Fruit fly (Drosophila melanogaster) ovary, adult (tissue): Measurements from ENCODE around the gene CG15414.
A peak's percentile ranks its signal among the peaks of the same experiment; 100 is the strongest.

Experiments used
- CG17801 ChIP-seq: fragments of 200-800 bp; optimal IDR thresholded peaks from 2 replicates; lab custom pipeline; 2019; ENCODE audit warnings: missing biosample characterization, mild to moderate bottlenecking, missing genetic modification characterization, moderate library complexity; ENCODE audit not compliant: partially characterized antibody

CG15414 gene

DNA sequence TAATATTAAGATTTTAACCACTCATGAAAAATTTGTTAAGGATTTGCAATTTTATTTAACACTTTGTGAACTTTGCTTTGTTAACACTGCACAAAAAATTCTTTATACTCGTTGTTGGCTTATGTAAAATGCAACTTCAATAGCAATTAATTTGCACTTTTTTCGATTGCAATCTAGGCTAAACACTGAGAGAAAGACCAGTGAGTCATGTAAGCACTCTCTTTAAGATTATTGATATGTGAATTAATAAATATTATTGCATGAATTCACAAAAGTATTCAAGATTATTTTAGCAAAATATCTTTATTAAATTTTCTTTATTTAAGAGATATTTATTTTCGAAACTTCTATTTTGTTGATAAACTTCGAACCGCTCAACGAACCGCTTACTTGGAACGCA, 15.9 kb upstream of the CG15414 start:
- TF ChIP-seq CG17801 (GFP tag; lab: Kevin White, UChicago) = no peak

DNA sequence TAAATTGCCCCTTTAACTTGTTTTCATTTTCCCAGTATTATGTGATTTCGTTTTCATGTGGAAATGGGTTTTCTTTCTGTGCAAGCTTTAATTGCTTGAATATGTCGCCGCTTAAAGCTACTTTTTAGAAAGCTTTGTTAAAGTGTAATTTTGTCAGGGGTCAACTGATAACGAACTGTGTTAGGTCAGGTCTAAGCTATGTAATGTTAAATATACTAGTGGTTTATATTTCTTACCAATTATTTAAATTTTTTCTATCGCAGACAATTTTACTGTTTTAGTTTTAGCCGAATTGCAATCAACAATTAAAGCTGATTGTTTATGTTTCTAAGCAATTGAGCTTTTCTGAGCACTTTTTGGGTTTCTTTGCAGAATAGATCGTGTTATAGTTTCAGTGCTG, 15.5 kb upstream of the CG15414 start:
- no peak for TF ChIP-seq CG17801 (GFP tag; lab: Kevin White, UChicago)

DNA sequence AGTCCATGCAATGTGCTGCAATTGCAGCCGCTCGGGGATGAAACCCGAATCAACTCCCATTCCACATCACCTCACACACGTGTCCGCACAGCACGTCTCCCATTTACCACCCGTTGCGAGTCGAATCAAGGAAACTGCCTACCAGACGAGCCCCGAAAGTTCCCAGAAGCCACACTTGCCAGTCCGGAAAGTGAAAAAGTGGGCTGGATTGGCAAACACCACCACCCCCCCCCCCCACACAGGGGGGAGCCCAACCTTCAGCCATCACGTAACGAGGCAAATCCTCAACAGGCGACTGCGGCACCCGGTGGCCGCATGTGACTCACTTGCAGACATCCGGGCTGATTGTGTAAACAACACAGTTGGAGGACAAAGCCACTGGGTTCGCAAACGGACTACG, 14.0 kb upstream of the CG15414 start:
- TF ChIP-seq CG17801 (GFP tag; lab: Kevin White, UChicago) = no peak

DNA sequence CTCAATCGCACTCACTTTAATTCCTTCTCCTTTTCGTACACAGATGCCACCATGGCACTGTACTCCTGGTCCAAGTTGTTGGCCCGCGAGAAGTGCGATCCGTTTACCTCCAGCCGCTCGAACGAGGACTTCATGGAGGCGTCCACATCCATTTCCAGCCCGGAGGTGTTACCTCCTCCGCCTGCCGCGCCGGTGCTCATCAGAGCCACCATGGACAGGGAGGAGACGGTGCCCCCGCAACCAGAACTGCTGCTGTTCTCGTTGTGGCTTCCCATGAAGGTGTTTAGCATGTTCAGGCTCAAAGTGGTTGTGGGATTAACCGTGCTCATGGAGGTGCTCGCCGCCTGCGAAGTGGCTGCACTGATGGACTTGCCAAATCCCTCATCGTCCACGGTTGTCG, 4.6 kb upstream of the CG15414 start:
- no peak for TF ChIP-seq CG17801 (GFP tag; lab: Kevin White, UChicago)

DNA sequence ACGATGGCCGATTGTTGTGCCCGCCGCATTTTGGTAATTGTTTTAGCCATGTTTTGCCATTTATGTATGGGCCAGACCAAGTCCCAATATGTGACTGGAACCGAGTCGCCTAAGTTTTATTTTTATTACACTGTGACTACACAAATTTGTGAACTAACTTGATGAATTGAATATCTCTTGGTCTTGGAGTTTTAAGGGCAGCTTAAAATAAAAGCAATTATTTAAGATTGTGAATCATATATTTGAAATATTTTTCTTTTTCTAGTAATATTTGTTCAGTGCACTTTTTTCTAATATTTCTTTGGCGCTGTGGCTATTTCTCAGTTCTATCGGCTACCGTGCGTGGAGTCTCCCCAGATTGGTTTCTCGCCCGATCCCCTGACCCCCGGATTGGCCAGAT, 2.6 kb upstream of the CG15414 start:
- TF ChIP-seq CG17801 (GFP tag; lab: Kevin White, UChicago) = no peak

DNA sequence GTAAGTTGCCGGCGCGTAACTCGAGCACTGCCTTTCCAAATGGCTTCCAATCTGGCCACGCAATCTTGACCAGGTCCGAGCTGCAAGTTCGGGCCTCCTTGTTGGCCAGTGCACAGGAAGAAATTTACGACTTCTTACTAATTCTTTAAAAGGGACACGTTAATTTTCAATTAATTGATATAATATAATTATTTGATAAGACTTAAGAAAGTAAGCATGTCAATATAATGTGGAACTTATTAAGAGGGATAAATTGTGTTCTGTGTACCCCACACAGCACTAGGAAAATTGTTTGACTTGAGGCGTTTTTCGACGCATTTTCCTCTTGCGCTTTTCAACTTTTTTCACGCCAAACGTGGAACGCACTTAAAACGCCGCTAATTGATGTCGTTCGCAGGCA, 5.4 kb downstream of the CG15414 start:
- TF ChIP-seq CG17801 (GFP tag; lab: Kevin White, UChicago) = no peak

DNA sequence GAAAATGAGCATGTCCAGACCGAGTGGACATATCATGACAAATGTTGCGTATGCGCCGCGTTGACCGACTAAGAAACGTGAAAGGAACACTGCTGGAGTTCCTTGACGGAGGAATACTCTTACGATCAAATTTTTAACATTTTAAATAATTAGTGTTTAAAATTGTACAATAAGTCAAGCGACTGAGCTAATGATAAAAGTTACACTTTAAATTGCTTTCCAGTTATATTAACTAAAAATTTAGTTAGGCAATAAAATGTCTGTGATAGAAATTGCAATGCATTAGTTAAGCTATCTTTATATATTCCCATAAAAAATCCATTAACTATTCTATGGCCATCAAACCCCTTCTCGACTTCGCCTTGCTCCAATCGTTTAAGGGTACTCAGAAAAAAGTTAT, 6.1 kb downstream of the CG15414 start:
- TF ChIP-seq CG17801 (GFP tag; lab: Kevin White, UChicago) = no peak

DNA sequence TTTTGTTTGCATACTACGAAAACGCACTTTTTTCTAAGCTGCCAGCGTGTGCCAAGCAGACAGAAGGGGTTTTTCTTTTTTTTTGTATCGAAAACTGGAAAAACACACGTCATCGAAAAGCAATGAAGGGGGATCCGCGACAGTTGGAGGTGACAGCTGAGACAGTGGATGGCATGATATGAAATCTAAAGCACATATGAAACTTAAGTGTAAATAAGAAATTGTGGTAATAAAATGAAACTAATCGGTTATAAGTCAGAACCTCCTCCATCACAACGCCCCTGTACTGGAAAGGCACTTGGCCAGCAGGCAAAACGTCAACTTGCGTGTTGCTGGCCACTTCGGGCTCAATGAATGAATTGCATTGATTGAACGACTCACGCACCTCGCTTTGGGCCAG, 7.2 kb downstream of the CG15414 start:
- TF ChIP-seq CG17801 (GFP tag; lab: Kevin White, UChicago) = no peak

DNA sequence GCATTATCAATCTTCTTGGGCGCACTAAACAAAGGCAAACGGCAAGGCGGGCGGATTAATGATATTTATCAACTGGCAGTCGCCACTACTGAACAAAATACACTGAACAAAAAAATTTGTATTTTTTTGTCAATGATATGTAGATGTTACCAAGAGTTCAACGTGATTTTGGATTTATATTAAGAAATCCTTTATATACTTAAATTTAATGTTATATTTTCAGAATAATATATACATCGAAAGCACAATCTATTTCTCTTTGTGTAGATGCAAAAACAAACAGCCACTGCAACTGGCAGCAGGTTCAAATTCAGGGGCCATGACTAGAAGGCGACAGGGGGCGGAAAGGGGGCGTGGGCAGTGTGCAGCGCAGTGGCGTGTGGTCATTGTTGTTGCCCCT, 8.2 kb downstream of the CG15414 start:
- no peak for TF ChIP-seq CG17801 (GFP tag; lab: Kevin White, UChicago)

DNA sequence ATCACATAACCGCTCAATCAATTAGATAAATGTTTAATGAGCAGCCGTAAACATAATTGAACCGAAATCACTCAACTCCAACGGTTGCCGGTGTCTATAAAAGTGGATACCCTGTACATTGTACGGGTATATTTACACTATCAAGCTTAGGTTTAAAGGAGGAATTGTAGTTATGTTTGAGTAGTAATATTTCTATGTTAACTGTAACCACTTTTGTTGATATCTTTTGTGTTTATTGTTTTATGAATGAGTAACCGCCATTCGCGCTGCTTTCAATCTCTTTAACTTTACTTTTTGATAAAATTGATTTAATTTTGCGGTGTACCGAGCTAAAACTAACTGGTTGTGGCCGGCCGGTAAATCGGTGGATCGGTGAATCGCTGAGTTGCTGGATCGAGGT, 8.8 kb downstream of the CG15414 start:
- no peak for TF ChIP-seq CG17801 (GFP tag; lab: Kevin White, UChicago)

DNA sequence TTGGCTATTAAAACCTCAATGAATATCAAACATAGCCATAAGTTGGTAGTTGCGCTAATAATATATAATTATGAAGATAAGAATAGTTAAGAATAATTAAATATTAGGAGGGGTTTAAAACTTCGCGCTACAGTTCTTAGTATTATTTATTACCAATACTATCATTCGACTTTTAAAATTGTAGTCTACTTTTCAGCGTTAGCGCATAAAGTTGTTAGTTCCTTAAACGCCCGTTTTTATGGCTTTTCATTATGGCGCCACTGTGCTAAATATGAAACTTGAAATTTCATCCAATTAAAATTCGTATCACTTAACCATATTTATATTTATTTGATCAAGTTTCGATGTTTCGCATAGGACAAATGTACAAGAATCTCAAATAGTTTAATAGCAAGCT, 10.4 kb downstream of the CG15414 start:
- TF ChIP-seq CG17801 (GFP tag; lab: Kevin White, UChicago) = no peak

DNA sequence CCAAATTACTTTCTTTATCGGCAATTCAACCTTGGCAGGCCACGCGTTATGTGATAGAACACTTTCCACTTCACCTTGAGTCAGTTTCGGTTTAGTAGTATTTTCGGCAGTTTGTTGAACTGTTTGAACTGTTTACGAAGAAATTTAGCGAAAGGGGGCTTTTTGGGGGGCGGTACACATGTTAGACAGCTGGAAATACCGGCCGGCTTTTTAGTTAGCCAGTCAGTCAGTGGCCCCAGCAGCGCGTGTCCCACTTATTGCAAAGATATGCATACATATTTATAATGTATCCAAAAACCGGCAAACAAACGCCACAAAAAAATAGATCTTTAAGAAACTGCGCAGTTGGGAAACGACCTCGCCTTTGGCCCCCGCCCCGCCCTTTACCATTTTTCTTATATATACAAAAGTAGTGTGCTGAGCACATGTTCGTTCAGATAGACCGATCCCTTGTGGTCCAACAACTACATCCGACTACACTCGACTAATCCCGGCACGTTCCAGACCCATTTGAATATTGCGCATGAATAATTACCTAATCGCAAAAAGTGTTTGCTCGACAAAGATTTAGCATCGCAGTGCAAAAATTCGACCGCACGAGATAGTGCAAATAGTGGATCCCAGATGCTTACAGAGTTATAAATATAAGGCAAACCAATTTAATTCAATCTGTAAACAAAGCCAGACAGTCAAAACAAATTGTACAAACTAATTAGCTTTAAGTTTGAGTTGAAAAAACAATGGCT, 11.0 kb downstream of the CG15414 start:
- no peak for TF ChIP-seq CG17801 (GFP tag; lab: Kevin White, UChicago)

DNA sequence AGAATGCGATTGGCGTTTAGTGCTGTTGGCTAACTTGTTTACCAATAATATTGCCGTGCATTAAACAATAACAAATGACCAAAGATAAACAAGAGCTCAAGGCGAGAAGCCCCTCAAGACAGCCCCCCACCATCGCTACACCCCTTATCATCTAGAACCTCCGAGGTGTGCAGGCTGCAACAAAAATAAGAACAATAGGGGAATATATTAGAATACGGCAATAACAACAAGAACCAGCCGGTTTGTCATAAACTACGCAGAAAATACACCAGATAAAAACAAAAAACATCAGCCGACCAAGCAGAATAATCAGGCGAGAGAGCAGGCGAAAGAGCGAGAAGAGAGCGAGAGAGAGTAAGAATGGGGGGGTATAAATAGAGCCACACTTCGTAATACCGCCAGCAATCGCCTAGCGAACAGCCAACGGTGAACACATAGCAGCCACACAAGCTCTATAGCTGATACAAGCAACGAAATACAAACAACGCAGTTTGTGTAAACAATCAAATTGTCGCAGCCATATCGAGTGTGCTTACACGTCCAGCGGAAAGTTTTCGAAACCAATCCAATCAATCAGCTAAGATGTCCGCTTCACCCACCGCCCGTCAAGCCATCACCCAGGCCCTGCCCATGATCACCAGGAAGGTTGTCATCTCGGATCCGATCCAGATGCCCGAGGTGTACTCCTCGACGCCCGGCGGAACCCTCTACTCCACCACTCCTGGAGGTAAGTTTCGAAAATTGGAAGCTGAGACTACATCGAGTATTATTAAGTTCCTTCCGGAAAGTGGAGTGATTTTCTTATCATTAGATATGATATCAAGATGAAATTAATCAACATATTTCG, 12.6 kb downstream of the CG15414 start, which contains the start of gene Thor:
Gene Thor, plus strand, starts transcription at position 401 of the 847 bp plus-strand sequence.
- TF ChIP-seq CG17801 (GFP tag; lab: Kevin White, UChicago) = peak; percentile 75

DNA sequence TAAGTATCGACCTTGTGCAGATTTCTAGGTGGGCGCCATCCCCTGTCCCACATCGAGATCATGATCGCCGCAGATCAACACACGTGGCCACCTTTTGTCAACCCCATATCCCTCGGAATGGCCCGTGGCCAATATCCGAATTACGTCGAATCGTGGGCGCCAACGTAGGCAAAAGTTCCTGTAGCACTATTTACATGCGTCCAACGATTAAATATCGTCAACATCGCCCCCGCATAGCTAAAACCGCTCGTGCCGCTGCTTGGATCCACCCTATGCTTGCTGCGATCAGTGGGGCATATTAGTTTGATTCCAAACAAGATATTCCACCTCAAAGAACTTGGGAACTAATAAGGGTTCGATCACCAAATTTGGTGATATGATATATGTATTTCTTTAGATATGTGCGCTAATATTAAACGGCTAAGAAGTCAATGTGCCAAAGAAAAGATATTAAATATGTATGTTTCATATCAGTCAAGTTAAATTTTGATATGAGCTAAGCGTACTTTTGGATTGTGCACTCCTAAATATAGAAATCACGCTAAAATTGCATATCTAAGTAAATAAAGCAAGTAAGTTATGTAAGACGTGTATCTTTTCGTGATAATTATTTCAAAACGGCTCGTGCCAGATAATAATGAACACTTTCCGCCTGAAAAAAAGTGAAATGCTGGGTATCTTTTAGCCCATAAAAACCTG, 13.7 kb downstream of the CG15414 start:
- TF ChIP-seq CG17801 (GFP tag; lab: Kevin White, UChicago) = peak; percentile 5

DNA sequence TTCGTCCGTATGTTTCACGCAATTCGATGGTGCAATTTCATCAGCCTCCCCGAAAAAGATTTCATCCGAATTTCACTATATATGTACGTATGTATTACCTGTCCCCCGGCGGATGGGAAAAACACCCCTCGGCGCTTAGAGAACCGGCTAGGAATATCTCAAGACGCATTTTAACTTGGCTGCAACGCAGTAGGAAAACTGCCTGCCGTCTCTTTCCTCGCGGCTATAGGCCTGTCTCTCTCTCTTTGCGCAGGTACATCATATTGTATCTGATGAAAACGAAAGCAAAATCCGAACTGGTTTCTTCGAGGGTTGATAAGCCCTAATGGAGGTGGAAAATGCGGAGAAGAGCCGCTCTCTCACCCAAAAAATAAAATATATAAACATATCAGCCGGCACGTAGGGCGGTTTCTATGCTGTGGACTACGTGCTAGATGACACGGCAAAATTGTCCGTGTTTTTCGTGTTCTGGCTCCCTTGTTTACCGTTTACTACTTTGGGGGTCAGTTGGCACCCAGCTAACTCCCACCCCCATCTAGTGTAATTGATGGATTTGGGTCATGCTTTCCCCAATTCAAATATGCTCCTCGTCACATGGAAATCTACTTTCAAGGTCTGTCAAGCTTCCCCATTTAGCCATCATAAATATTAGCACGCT, 14.3 kb downstream of the CG15414 start:
- no peak for TF ChIP-seq CG17801 (GFP tag; lab: Kevin White, UChicago)
